Worm (Caenorhabditis elegans): ENCODE results near the gene C47D12.2.

- TF ChIP-seq unc-86 (tag; optimal IDR thresholded peaks at IDR 0.05) (no peak), fkh-6 (tag; optimal IDR thresholded peaks at IDR 0.05) (no peak), ets-4 (tag; optimal IDR thresholded peaks at IDR 0.05) (no peak)
These were observed 43.4 kb upstream of the C47D12.2 start for ce11 chrII:11632689-11633088.

All from whole organism, late embryonic.